Worm (Caenorhabditis elegans): Measurements from ENCODE around the gene nhr-72.

ce11 chrII:3843305-3843704 lies 7.2 kb downstream of the nhr-72 start, which contains the start of the genes C17A2.7 and C17A2.3:
- no peak for TF ChIP-seq fkh-3 (tag; optimal IDR thresholded peaks at IDR 0.05)
- TF ChIP-seq somi-1 (GFP tag; optimal IDR thresholded peaks at IDR 0.05) = no peak
- no peak for TF ChIP-seq ama-1 (optimal IDR thresholded peaks at IDR 0.05)
- no peak for TF ChIP-seq ama-1 (GFP tag; optimal IDR thresholded peaks at IDR 0.05)

All from whole organism, young adult.